Worm (Caenorhabditis elegans): ENCODE measurements around the gene fbxa-5.

ce11 chrIII:1324513-1324912 is 15.6 kb downstream of the fbxa-5 start, which contains the start of gene fbxa-14:
- TF ChIP-seq sea-1 (GFP tag; conservative IDR thresholded peaks at IDR 0.05): no peak
- TF ChIP-seq tbx-11 (GFP tag; IDR thresholded peaks at IDR 0.05): no peak
- TF ChIP-seq ama-1 (optimal IDR thresholded peaks at IDR 0.05): no peak

All from whole organism, early embryonic.